Fruit fly (Drosophila melanogaster) whole organism, larva: ENCODE measurements around the gene CG10657.
A peak's percentile ranks its signal among the peaks of the same experiment; 100 is the strongest.

ENCODE experiments used
- noc ChIP-seq: fragments of 200-800 bp; sonication (Bioruptor generic); optimal IDR thresholded peaks from 3 replicates; lab custom pipeline; 2019; ENCODE audit warnings: missing biosample characterization, mild to moderate bottlenecking, missing genetic modification characterization, moderate library complexity

Gene CG10657

dm6 chr3L:12496428-12497344 lies at the start of gene CG10657:
CG10657 (minus strand) TSS chr3L:12497216.
- TF ChIP-seq noc (tag; lab: Kevin White, UChicago), result no peak

- TF ChIP-seq noc (tag; lab: Kevin White, UChicago), result no peak
Observed at dm6 chr3L:12537123-12537522, 40.1 kb upstream of the CG10657 start, which contains the start of gene CG4069. CG4069 (minus strand) TSS chr3L:12537315.

dm6 chr3L:12534318-12534717 lies 37.3 kb upstream of the CG10657 start, which contains the start of gene Pmm2:
Pmm2 (plus strand) TSS chr3L:12534590.
- no peak for TF ChIP-seq noc (tag; lab: Kevin White, UChicago)

- TF ChIP-seq noc (tag; lab: Kevin White, UChicago), result no peak
Observed at dm6 chr3L:12533392-12534070, 36.5 kb upstream of the CG10657 start, which contains the start of the genes Tsf2 and CG34242. Tsf2 (minus strand) TSS chr3L:12533724. CG34242 (plus strand) TSS chr3L:12533996.

- TF ChIP-seq noc (tag; lab: Kevin White, UChicago), result no peak
Observed at dm6 chr3L:12532220-12532619, 35.2 kb upstream of the CG10657 start.

- no peak for TF ChIP-seq noc (tag; lab: Kevin White, UChicago)
Observed at dm6 chr3L:12530044-12530443, 33.0 kb upstream of the CG10657 start, which contains the start of gene nst. nst (minus strand) TSS chr3L:12530171.

dm6 chr3L:12529431-12530007 lies 32.5 kb upstream of the CG10657 start:
- no peak for TF ChIP-seq noc (tag; lab: Kevin White, UChicago)

dm6 chr3L:12526433-12527113 lies 29.6 kb upstream of the CG10657 start, which contains the start of gene eIF2beta:
eIF2beta (minus strand) TSS chr3L:12526731.
- peak; percentile 28 for TF ChIP-seq noc (tag; lab: Kevin White, UChicago)

dm6 chr3L:12523941-12524340 lies 26.9 kb upstream of the CG10657 start, which contains the start of the genes ver and Gcn5:
ver (plus strand) TSS chr3L:12523987.
Gcn5 (minus strand) TSS chr3L:12524014.
- peak; percentile 94 for TF ChIP-seq noc (tag; lab: Kevin White, UChicago)

- TF ChIP-seq noc (tag; lab: Kevin White, UChicago), result no peak
Observed at dm6 chr3L:12519315-12519714, 22.3 kb upstream of the CG10657 start.

- no peak for TF ChIP-seq noc (tag; lab: Kevin White, UChicago)
Observed at dm6 chr3L:12517443-12518209, 20.6 kb upstream of the CG10657 start.

dm6 chr3L:12515691-12516455 lies 18.9 kb upstream of the CG10657 start:
- no peak for TF ChIP-seq noc (tag; lab: Kevin White, UChicago)

- peak; percentile 78 for TF ChIP-seq noc (tag; lab: Kevin White, UChicago)
Observed at dm6 chr3L:12514762-12515215, 17.8 kb upstream of the CG10657 start, which contains the start of the genes sti and tral. sti (minus strand) TSS chr3L:12514815. tral (plus strand) TSS chr3L:12515059.
